Worm (Caenorhabditis elegans) whole organism, early embryonic: Measurements from ENCODE around the gene F18E9.3.

Source experiments
- B0310.2 ChIP-seq: sonication (generic microtip); optimal IDR thresholded peaks from 2 replicates; lab custom pipeline; 2016; ENCODE audit warnings: mild to moderate bottlenecking, missing genetic modification characterization, missing compliant biosample characterization
- F13C5.2 ChIP-seq: sonication (generic microtip); optimal IDR thresholded peaks from 2 replicates; lab custom pipeline; 2017; ENCODE audit warnings: mild to moderate bottlenecking, missing genetic modification characterization, inconsistent platforms, missing compliant biosample characterization
- aly-1 ChIP-seq: sonication (generic microtip); optimal IDR thresholded peaks from 2 replicates; lab custom pipeline; 2016; ENCODE audit warnings: missing genetic modification characterization, missing compliant biosample characterization
- ama-1 ChIP-seq: fragments of 150-350 bp; optimal IDR thresholded peaks from 2 replicates; lab custom pipeline; 2014
- ceh-13 ChIP-seq: fragments of 200-800 bp; sonication (Bioruptor generic); optimal IDR thresholded peaks from 2 replicates; lab custom pipeline; 2018; ENCODE audit warnings: mild to moderate bottlenecking, missing genetic modification characterization, missing compliant biosample characterization
- ceh-36 ChIP-seq: sonication (generic microtip); optimal IDR thresholded peaks from 2 replicates; lab custom pipeline; 2016; ENCODE audit warnings: missing genetic modification characterization, inconsistent platforms, missing compliant biosample characterization
- ets-7 ChIP-seq: sonication (generic microtip); optimal IDR thresholded peaks from 2 replicates; lab custom pipeline; 2016; ENCODE audit warnings: missing genotype, missing genetic modification characterization, missing compliant biosample characterization
- flt-1 ChIP-seq: fragments of 200-800 bp; sonication (Bioruptor generic); IDR thresholded peaks from 2 replicates; pipeline ENCODE4 v1.3.6; 2022; ENCODE audit warnings: missing genetic modification characterization, missing compliant biosample characterization
- hmbx-1 ChIP-seq: sonication (generic microtip); optimal IDR thresholded peaks from 2 replicates; lab custom pipeline; 2016; ENCODE audit warnings: mild to moderate bottlenecking, missing genetic modification characterization, missing compliant biosample characterization
- hmg-4 ChIP-seq: fragments of 200-800 bp; sonication (Bioruptor generic); optimal IDR thresholded peaks from 2 replicates; lab custom pipeline; 2018; ENCODE audit warnings: mild to moderate bottlenecking, missing genetic modification characterization, missing compliant biosample characterization
- hnd-1 ChIP-seq: sonication (generic microtip); optimal IDR thresholded peaks from 2 replicates; lab custom pipeline; 2016; ENCODE audit warnings: missing genetic modification characterization, missing compliant biosample characterization
- pes-1 ChIP-seq: fragments of 200-800 bp; sonication (Bioruptor generic); IDR thresholded peaks from 2 replicates; pipeline ENCODE4 v1.3.6; 2022; ENCODE audit warnings: missing genetic modification reagents, missing genetic modification characterization, missing compliant biosample characterization
- scrt-1 ChIP-seq: fragments of 200-800 bp; sonication (Bioruptor generic); IDR thresholded peaks from 2 replicates; pipeline ENCODE4 v1.3.6; 2022; ENCODE audit warnings: missing genetic modification characterization, missing compliant biosample characterization
- sea-1 ChIP-seq: fragments of 200-800 bp; sonication (Bioruptor generic); conservative IDR thresholded peaks from 2 replicates; pipeline ENCODE4 v1.3.6; 2022; ENCODE audit warnings: missing genetic modification characterization, missing compliant biosample characterization
- tbx-11 ChIP-seq: fragments of 200-800 bp; sonication (Bioruptor generic); IDR thresholded peaks from 2 replicates; pipeline ENCODE4 v1.3.6; 2022; ENCODE audit warnings: missing genetic modification characterization, missing compliant biosample characterization
- tbx-37 ChIP-seq: fragments of 200-800 bp; sonication (Bioruptor generic); conservative IDR thresholded peaks from 2 replicates; pipeline ENCODE4 v1.3.6; 2022; ENCODE audit warnings: missing genetic modification reagents, missing genetic modification characterization, missing compliant biosample characterization
- tra-4 ChIP-seq: sonication (generic microtip); optimal IDR thresholded peaks from 2 replicates; lab custom pipeline; 2017; ENCODE audit warnings: missing genetic modification characterization, missing compliant biosample characterization

The F18E9.3 gene

DNA sequence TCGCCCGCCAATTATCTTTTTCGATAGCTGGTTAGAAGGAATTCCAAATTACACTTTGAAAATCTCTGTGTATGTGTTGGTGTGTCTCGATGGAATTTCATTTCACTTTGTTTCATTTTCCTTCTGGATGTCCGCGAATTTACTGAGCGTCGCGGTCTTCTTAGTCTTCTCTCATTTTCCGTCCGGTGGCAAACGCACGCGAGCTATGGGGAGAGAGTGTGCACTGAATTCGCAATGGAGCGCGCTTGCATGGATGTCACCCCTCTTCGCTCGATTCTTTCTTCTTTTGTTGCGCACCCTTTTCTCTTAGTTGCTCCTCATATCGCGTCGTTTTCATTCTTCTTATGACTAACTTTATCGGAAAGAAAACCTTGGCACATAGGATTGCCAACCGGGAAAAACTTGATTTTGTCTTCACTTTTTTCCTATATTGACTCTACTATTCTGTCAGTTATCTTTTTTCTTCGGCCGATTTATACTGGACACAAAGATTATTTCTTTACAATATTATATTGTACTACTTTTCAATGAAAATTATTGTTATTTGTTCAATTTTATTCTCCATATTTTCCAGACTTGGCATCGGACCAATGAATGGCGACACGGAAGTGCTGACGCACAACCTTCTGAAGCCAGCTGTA, 34.1 kb upstream of the F18E9.3 start, which contains the start of gene dhhc-14:
dhhc-14 (plus strand) TSS at position 591 of the 641 bp plus-strand sequence.
- TF ChIP-seq hmg-4 (peak; percentile 53), tbx-11 (GFP tag; lab: Robert Waterston, UW) (0 out of 2 replicates have a peak, but pooled peaks have one; percentile 18), F13C5.2 (tag; lab: Kevin White, UChicago) (peak; percentile 31), tbx-37 (no peak), hnd-1 (tag; lab: Kevin White, UChicago) (no peak)

DNA sequence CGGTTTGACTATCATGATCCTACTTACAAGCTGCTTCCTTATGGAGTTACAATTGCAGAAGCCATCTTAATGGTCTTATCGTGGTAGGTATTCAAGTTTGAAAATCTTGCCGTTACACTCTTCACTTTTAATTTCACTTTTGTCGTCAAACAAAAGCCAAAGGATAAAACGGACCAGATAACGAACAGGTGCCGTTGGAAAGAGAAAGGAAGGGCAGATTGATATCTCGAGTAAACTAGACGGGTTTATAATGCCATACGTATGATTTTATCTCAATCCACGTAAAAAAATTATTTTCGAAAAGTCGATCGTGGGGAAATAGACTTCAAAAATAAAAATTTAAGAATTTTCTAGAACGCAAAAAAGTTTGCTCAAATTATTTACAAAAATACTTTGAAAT, 31.9 kb upstream of the F18E9.3 start:
- TF ChIP-seq tbx-37 (no peak), tra-4 (tag; lab: Kevin White, UChicago) (no peak), hnd-1 (tag; lab: Kevin White, UChicago) (no peak)

DNA sequence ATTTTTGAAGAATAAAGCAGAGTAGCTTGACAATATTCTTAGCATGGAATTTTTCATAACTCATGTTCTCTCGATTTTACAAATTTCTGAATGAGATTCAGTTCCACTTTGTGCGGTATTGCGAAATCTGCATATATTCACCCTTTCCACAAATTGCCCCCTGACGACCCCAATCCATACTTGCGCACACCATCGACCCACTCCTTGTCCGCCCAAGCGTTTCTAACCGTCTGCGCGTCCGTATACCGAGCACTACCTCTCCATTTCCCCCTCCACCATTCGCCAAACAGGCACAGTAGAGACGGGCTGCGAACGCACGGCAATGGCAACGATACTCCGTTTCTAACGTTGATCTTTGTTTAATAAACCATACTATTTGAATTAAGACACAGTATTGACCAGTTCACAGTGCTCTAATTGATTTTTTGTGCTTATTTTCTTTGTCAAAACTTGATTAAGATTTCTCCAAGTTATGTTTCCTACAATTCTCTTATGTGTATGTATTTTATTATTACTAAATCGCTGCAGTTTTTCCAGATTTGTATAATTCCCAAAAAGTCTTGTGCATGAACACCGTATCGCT, 29.2 kb upstream of the F18E9.3 start, which contains the start of gene utx-1:
utx-1 (plus strand) TSS at position 533 of the 583 bp plus-strand sequence.
- TF ChIP-seq tbx-37 (no peak), hmg-4 (peak; percentile 43), pes-1 (GFP tag; lab: Robert Waterston, UW) (no peak), hnd-1 (tag; lab: Kevin White, UChicago) (no peak), ama-1 (lab: Kevin White, UChicago) (no peak), scrt-1 (GFP tag; lab: Robert Waterston, UW) (no peak), tra-4 (tag; lab: Kevin White, UChicago) (no peak), ceh-13 (GFP tag; lab: Kevin White, UChicago) (no peak), ceh-36 (tag; lab: Kevin White, UChicago) (no peak), B0310.2 (tag; lab: Kevin White, UChicago) (no peak), flt-1 (no peak), aly-1 (tag; lab: Kevin White, UChicago) (peak; percentile 43), ets-7 (no peak), tbx-11 (GFP tag; lab: Robert Waterston, UW) (no peak), hmbx-1 (tag; lab: Kevin White, UChicago) (no peak), sea-1 (GFP tag; lab: Robert Waterston, UW) (no peak), F13C5.2 (tag; lab: Kevin White, UChicago) (peak; percentile 45)

DNA sequence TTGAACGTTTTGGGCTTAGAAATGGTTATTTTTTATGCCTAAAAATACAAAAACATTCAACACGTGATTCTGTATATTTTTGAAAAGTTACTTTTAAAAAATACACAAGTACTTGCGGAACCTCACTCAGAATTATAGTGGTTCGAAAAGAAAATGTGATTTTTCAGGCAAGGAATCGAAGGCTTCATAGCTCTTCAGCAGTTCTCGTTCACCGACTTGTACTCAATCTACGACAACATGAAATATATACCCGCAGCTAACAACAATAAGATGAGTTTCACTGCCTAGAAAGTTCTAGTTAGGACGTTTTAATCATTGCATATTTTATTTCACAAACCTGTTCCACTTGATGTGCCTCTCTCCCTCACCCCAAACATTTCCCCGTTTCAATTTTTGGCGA, 23.4 kb upstream of the F18E9.3 start:
- TF ChIP-seq hmg-4 (no peak), tbx-37 (no peak), tbx-11 (GFP tag; lab: Robert Waterston, UW) (no peak), pes-1 (GFP tag; lab: Robert Waterston, UW) (no peak), ama-1 (lab: Kevin White, UChicago) (no peak), hnd-1 (tag; lab: Kevin White, UChicago) (no peak)

DNA sequence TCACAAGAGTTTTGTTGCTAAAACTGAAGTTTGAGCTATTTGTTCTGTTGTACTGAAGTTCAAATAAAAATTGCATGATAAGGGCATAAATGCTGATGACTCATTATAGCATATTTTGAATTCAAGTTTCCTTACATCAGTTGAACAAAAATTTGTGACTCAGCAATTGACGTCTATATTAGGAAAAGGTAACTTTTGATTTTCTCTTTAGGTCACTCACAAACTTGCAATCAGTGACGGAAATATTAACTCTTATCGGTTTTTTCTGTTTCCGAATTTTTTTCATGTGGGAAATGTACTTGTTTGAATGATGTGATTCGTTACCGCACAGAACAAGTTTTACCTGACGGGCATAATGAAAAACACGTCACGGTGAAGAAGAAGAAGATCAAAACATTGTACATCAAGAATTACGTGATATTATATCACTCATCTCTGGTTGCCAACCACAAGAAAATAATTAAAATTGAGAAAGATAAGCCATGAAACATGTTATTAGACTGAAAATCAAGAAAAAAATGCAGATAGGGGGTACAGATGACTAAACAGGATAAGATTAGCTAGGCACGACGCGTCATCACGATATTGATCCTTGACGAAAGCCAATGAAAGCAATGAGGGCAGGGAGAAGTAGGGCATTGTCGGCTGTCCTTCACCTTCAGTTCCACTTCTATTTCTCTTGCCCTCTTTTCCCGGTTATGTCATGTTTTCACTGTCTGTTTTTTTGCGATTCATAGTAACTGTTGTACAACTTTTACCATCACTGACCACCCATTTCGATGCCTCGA, 22.1 kb upstream of the F18E9.3 start:
- TF ChIP-seq ama-1 (lab: Kevin White, UChicago) = no peak

DNA sequence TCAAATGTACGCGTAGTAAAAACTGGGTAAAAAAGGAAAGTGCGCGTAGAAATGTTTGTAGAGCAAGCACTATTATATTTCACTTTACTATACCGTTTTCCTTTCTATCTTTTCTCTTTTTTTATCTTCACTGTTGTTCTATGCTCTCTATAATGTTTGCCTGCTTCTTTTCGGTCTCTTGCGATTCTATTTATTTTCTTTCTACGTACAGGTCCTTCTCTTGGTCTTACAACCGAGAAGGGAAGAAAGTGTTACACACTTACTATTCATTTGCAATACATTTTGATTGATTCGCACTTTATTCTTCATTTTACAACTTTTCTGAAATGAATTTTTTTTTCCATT, 21.5 kb upstream of the F18E9.3 start:
- no peak for TF ChIP-seq B0310.2 (tag; lab: Kevin White, UChicago)
- TF ChIP-seq aly-1 (tag; lab: Kevin White, UChicago) = no peak
- TF ChIP-seq F13C5.2 (tag; lab: Kevin White, UChicago) = no peak
- no peak for TF ChIP-seq tbx-11 (GFP tag; lab: Robert Waterston, UW)
- TF ChIP-seq tra-4 (tag; lab: Kevin White, UChicago) = no peak
- TF ChIP-seq flt-1 = no peak
- no peak for TF ChIP-seq hmbx-1 (tag; lab: Kevin White, UChicago)
- no peak for TF ChIP-seq hmg-4
- TF ChIP-seq tbx-37 = no peak
- TF ChIP-seq ceh-13 (GFP tag; lab: Kevin White, UChicago) = no peak

DNA sequence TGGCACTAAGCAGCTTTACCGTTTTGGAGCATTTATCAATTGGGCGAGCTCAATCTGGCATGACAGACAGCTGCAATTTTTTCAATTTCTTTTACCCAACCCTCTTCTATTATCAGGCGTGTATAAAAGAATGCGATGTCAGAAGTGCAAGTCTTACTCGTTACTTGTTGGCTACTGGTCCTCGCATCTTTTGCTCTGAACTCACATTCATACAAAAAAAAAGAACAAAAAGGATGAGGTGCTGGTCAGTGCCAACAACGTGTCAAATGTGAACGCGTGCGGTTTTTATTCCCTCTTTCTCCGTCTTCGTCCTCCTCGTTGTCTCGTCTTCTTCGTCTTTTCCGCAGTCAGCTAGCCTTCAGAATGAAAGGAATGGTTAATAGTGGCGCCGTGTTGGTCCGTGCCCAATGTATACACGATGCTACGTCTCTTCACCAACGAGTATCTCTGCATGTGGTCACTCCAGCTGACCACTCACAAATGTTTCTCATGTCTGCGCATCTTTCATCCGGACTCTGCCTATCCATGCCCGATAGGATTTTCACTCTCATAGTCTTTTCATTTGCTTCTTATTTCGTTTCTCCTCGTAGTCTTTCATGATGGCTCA, 20.0 kb upstream of the F18E9.3 start:
- TF ChIP-seq hmg-4 (peak; percentile 59), tbx-37 (no peak), F13C5.2 (tag; lab: Kevin White, UChicago) (peak; percentile 21)

DNA sequence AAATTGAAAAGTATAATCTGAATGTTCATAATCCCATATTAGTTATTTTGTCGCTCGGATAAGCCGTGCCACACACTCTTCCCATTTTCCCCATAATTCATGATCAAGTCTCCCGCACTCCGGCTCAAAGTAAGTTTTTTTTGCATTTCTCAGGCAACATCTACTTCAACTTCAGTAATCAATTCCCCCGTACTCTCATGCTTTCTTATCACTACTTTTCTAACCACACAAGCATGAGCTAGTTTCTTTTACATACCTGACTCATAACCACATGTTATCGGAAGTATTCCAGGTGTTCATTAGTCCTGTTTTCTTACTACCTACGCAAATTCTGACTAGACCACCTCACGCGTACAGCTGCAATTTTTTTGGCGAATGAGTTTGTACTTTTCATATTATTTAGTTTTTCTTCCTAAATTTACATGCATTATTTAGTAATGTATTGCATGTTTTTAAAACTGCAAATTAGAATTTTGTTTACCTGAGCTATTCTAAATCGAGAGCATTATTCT, 19.4 kb upstream of the F18E9.3 start:
- no peak for TF ChIP-seq aly-1 (tag; lab: Kevin White, UChicago)
- TF ChIP-seq hmg-4 = no peak
- TF ChIP-seq flt-1 = no peak
- no peak for TF ChIP-seq hmbx-1 (tag; lab: Kevin White, UChicago)
- no peak for TF ChIP-seq tbx-11 (GFP tag; lab: Robert Waterston, UW)
- TF ChIP-seq ceh-13 (GFP tag; lab: Kevin White, UChicago) = no peak
- TF ChIP-seq scrt-1 (GFP tag; lab: Robert Waterston, UW) = no peak
- no peak for TF ChIP-seq ceh-36 (tag; lab: Kevin White, UChicago)
- TF ChIP-seq tra-4 (tag; lab: Kevin White, UChicago) = no peak
- no peak for TF ChIP-seq pes-1 (GFP tag; lab: Robert Waterston, UW)
- no peak for TF ChIP-seq B0310.2 (tag; lab: Kevin White, UChicago)
- no peak for TF ChIP-seq hnd-1 (tag; lab: Kevin White, UChicago)
- TF ChIP-seq F13C5.2 (tag; lab: Kevin White, UChicago) = no peak
- TF ChIP-seq sea-1 (GFP tag; lab: Robert Waterston, UW) = no peak
- no peak for TF ChIP-seq tbx-37
- no peak for TF ChIP-seq ama-1 (lab: Kevin White, UChicago)
- TF ChIP-seq ets-7 = no peak
